Fruit fly (Drosophila melanogaster) whole organism, embryonic: Measurements from ENCODE around the gene Cpr62Bc.

Experiments
- Awh ChIP-seq: fragments of 200-800 bp; sonication (Bioruptor generic); IDR thresholded peaks from 2 replicates; pipeline ENCODE4, ENCODE4 v1.3.6; 2022; ENCODE audit warnings: missing biosample characterization, missing genetic modification characterization
- C15 ChIP-seq: fragments of 200-800 bp; sonication (Bioruptor generic); IDR thresholded peaks from 3 replicates; pipeline ENCODE4 v1.3.6; 2022; ENCODE audit warnings: missing biosample characterization, missing genetic modification characterization
- CG10543 ChIP-seq: fragments of 200-800 bp; sonication (Bioruptor generic); optimal IDR thresholded peaks from 3 replicates; lab custom pipeline; 2017; ENCODE audit warnings: missing biosample characterization, mild to moderate bottlenecking, missing genetic modification characterization, moderate library complexity
- CG10565 ChIP-seq: fragments of 200-800 bp; sonication (Bioruptor generic); optimal IDR thresholded peaks from 3 replicates; lab custom pipeline; 2016; ENCODE audit warnings: missing biosample characterization, mild to moderate bottlenecking, missing genetic modification characterization
- CG11456 ChIP-seq: fragments of 200-800 bp; sonication (Bioruptor generic); IDR thresholded peaks from 3 replicates; pipeline ENCODE4 v1.3.6; 2022; ENCODE audit warnings: missing biosample characterization, missing genetic modification characterization
- CG1233 ChIP-seq: fragments of 200-800 bp; sonication (Bioruptor generic); optimal IDR thresholded peaks from 4 replicates; lab custom pipeline; 2018; ENCODE audit warnings: missing biosample characterization, mild to moderate bottlenecking, missing genetic modification characterization
- CG14014 ChIP-seq: fragments of 200-800 bp; sonication (Bioruptor generic); IDR thresholded peaks from 2 replicates; pipeline ENCODE4 v1.3.6; 2022; ENCODE audit warnings: missing biosample characterization, missing genetic modification characterization
- CG14441 ChIP-seq: fragments of 200-800 bp; sonication (Bioruptor generic); IDR thresholded peaks from 2 replicates; pipeline ENCODE4 v1.3.6; 2022; ENCODE audit warnings: missing biosample characterization, missing genetic modification characterization
- CG14710 ChIP-seq: fragments of 200-800 bp; sonication (Bioruptor generic); optimal IDR thresholded peaks from 3 replicates; lab custom pipeline; 2019; ENCODE audit warnings: missing biosample characterization, mild to moderate bottlenecking, missing genetic modification characterization, moderate library complexity
- CG14860 ChIP-seq: fragments of 200-800 bp; sonication (Bioruptor generic); IDR thresholded peaks from 3 replicates; pipeline ENCODE4 v1.3.6; 2022; ENCODE audit warnings: missing biosample characterization, missing genetic modification characterization; ENCODE audit not compliant: partially characterized antibody
- CG14965 ChIP-seq: fragments of 200-800 bp; sonication (Bioruptor generic); optimal IDR thresholded peaks from 2 replicates; lab custom pipeline; 2016; ENCODE audit warnings: missing biosample characterization, missing genetic modification characterization, borderline replicate concordance
- CG15514 ChIP-seq: fragments of 200-800 bp; sonication (Bioruptor generic); optimal IDR thresholded peaks from 3 replicates; lab custom pipeline; 2017; ENCODE audit warnings: missing biosample characterization, missing genetic modification characterization, mild to moderate bottlenecking, moderate library complexity, missing genetic modification reagents
- CG1602 ChIP-seq: fragments of 200-800 bp; sonication (Bioruptor generic); optimal IDR thresholded peaks from 3 replicates; lab custom pipeline; 2016; ENCODE audit warnings: missing biosample characterization, missing genetic modification characterization
- CG16813 ChIP-seq: fragments of 200-800 bp; sonication (Bioruptor generic); IDR thresholded peaks from 3 replicates; pipeline ENCODE4 v1.3.6; 2022; ENCODE audit warnings: missing biosample characterization, missing genetic modification characterization; ENCODE audit not compliant: partially characterized antibody
- CG2129 ChIP-seq: fragments of 200-800 bp; sonication (Bioruptor generic); IDR thresholded peaks from 2 replicates; pipeline ENCODE4 v1.3.6; 2022; ENCODE audit warnings: missing biosample characterization, missing genetic modification characterization; ENCODE audit not compliant: partially characterized antibody
- CG32767 ChIP-seq: fragments of 200-800 bp; sonication (Bioruptor generic); IDR thresholded peaks from 2 replicates; pipeline ENCODE4 v1.3.6; 2022; ENCODE audit warnings: missing biosample characterization, missing genetic modification characterization
- CG4360 ChIP-seq: fragments of 200-800 bp; sonication (Bioruptor generic); IDR thresholded peaks from 2 replicates; pipeline ENCODE4 v1.3.6; 2022; ENCODE audit warnings: missing biosample characterization, missing genetic modification characterization
- CG6854 ChIP-seq: fragments of 200-800 bp; sonication (Bioruptor generic); optimal IDR thresholded peaks from 3 replicates; lab custom pipeline; 2017; ENCODE audit warnings: missing biosample characterization, mild to moderate bottlenecking, missing genetic modification characterization
- CG7963 ChIP-seq: fragments of 200-800 bp; sonication (Bioruptor generic); IDR thresholded peaks from 3 replicates; pipeline ENCODE4 v1.3.6; 2022; ENCODE audit warnings: missing biosample characterization, missing genetic modification characterization; ENCODE audit not compliant: partially characterized antibody
- CG8281 ChIP-seq: fragments of 200-800 bp; sonication (Bioruptor generic); optimal IDR thresholded peaks from 2 replicates; lab custom pipeline; 2018; ENCODE audit warnings: missing biosample characterization, mild to moderate bottlenecking, missing genetic modification characterization, moderate library complexity
- CG8388 ChIP-seq: fragments of 200-800 bp; sonication (Bioruptor generic); optimal IDR thresholded peaks from 2 replicates; lab custom pipeline; 2019; ENCODE audit warnings: missing biosample characterization, mild to moderate bottlenecking, missing genetic modification characterization, moderate library complexity
- CG8478 ChIP-seq: fragments of >200 bp; optimal IDR thresholded peaks from 2 replicates; lab custom pipeline; 2018
- CG9876 ChIP-seq: fragments of 200-800 bp; sonication (Bioruptor generic); optimal IDR thresholded peaks from 2 replicates; lab custom pipeline; 2016; ENCODE audit warnings: missing biosample characterization, missing genetic modification characterization
- Chrac-16 ChIP-seq: fragments of 200-800 bp; sonication (Bioruptor generic); optimal IDR thresholded peaks from 3 replicates; lab custom pipeline; 2016; ENCODE audit warnings: missing biosample characterization, missing genetic modification characterization
- Dbx ChIP-seq: fragments of 200-800 bp; sonication (Bioruptor generic); IDR thresholded peaks from 3 replicates; pipeline ENCODE4 v1.3.6; 2022; ENCODE audit warnings: missing biosample characterization, missing genetic modification characterization
- Eip74EF ChIP-seq, 2 experiments: fragments of 200-800 bp in 1 of 2; fragments of >200 bp in 1 of 2; sonication (Bioruptor generic) in 1 of 2; optimal IDR thresholded peaks; 2 replicates each; lab custom pipeline; 2017 to 2019; ENCODE audit warnings: missing biosample characterization in 2 of 2, missing genetic modification characterization in 2 of 2, mild to moderate bottlenecking in 1 of 2, moderate library complexity in 1 of 2
- HmgD ChIP-seq: fragments of 200-800 bp; sonication (Bioruptor generic); optimal IDR thresholded peaks from 3 replicates; lab custom pipeline; 2016; ENCODE audit warnings: missing biosample characterization, missing genetic modification characterization
- Lhr ChIP-seq: fragments of 200-800 bp; sonication (Bioruptor generic); optimal IDR thresholded peaks from 3 replicates; lab custom pipeline; 2017; ENCODE audit warnings: mild to moderate bottlenecking, missing biosample characterization, missing genetic modification reagents, missing genetic modification characterization
- Lpt ChIP-seq: fragments of >200 bp; optimal IDR thresholded peaks from 2 replicates; lab custom pipeline; 2018; ENCODE audit warnings: missing biosample characterization, missing genetic modification characterization
- Six4 ChIP-seq: fragments of 200-800 bp; sonication (Bioruptor generic); optimal IDR thresholded peaks from 2 replicates; lab custom pipeline; 2016; ENCODE audit warnings: missing biosample characterization, missing genetic modification characterization
- TFAM ChIP-seq: fragments of 200-800 bp; sonication (Bioruptor generic); optimal IDR thresholded peaks from 2 replicates; lab custom pipeline; 2017; ENCODE audit warnings: missing biosample characterization, missing genetic modification characterization, inconsistent platforms
- abd-A ChIP-seq: fragments of 200-800 bp; sonication (Bioruptor generic); optimal IDR thresholded peaks from 3 replicates; lab custom pipeline; 2019; ENCODE audit warnings: missing biosample characterization, mild to moderate bottlenecking, missing genetic modification characterization, moderate library complexity
- ato ChIP-seq: fragments of 200-800 bp; sonication (Bioruptor generic); IDR thresholded peaks from 2 replicates; pipeline ENCODE4 v1.3.6; 2022; ENCODE audit warnings: missing biosample characterization, missing genetic modification characterization; ENCODE audit not compliant: partially characterized antibody
- bbx ChIP-seq: fragments of 200-800 bp; sonication (Bioruptor generic); IDR thresholded peaks from 2 replicates; pipeline ENCODE4 v1.3.6; 2022; ENCODE audit warnings: missing biosample characterization, missing genetic modification characterization; ENCODE audit not compliant: partially characterized antibody
- croc ChIP-seq: fragments of 200-800 bp; sonication (Bioruptor generic); conservative IDR thresholded peaks from 3 replicates; pipeline ENCODE4 v1.3.6; 2022; ENCODE audit warnings: missing biosample characterization, missing genetic modification characterization
- ewg ChIP-seq: fragments of 200-800 bp; sonication (Bioruptor generic); optimal IDR thresholded peaks from 3 replicates; lab custom pipeline; 2017; ENCODE audit warnings: mild to moderate bottlenecking, missing biosample characterization, missing genetic modification reagents, missing genetic modification characterization
- fd102C ChIP-seq: fragments of 200-800 bp; sonication (Bioruptor generic); optimal IDR thresholded peaks from 2 replicates; lab custom pipeline; 2018; ENCODE audit warnings: missing biosample characterization, mild to moderate bottlenecking, missing genetic modification characterization, moderate library complexity
- grn ChIP-seq: fragments of 200-800 bp; sonication (Bioruptor generic); optimal IDR thresholded peaks from 3 replicates; lab custom pipeline; 2017; ENCODE audit warnings: missing biosample characterization, missing genetic modification characterization
- gt ChIP-seq: fragments of 200-800 bp; sonication (Bioruptor generic); IDR thresholded peaks from 2 replicates; pipeline ENCODE4 v1.3.6; 2022; ENCODE audit warnings: missing biosample characterization, missing genetic modification characterization
- ham ChIP-seq: fragments of 200-800 bp; sonication (Bioruptor generic); IDR thresholded peaks from 2 replicates; pipeline ENCODE4 v1.3.6; 2022; ENCODE audit warnings: missing biosample characterization, missing genetic modification characterization
- lola ChIP-seq, 3 experiments: fragments of >200 bp in 2 of 3; fragments of 200-800 bp in 1 of 3; sonication (Bioruptor generic) in 1 of 3; optimal IDR thresholded peaks; 2 replicates each; lab custom pipeline; 2017 to 2019; ENCODE audit warnings: missing biosample characterization in 3 of 3, missing genetic modification characterization in 3 of 3, mild to moderate bottlenecking in 1 of 3, moderate library complexity in 1 of 3
- mld ChIP-seq: fragments of 200-800 bp; sonication (Bioruptor generic); IDR thresholded peaks from 3 replicates; pipeline ENCODE4 v1.3.6; 2022; ENCODE audit warnings: missing biosample characterization, missing genetic modification characterization; ENCODE audit not compliant: partially characterized antibody
- pho ChIP-seq: fragments of 200-800 bp; sonication (Bioruptor generic); optimal IDR thresholded peaks from 2 replicates; lab custom pipeline; 2016; ENCODE audit warnings: missing biosample characterization, missing genetic modification characterization
- sens-2 ChIP-seq: fragments of 200-800 bp; sonication (Bioruptor generic); IDR thresholded peaks from 2 replicates; pipeline ENCODE4 v1.3.6; 2022; ENCODE audit warnings: missing biosample characterization, missing genetic modification characterization
- sug ChIP-seq: fragments of 200-800 bp; optimal IDR thresholded peaks from 2 replicates; lab custom pipeline; 2019; ENCODE audit warnings: missing biosample characterization, mild to moderate bottlenecking, missing genetic modification characterization, moderate library complexity
- tio ChIP-seq: fragments of 200-800 bp; sonication (Bioruptor generic); optimal IDR thresholded peaks from 2 replicates; lab custom pipeline; 2017; ENCODE audit warnings: missing biosample characterization, missing genetic modification characterization, inconsistent platforms
- vfl ChIP-seq: fragments of 200-800 bp; sonication (Bioruptor generic); optimal IDR thresholded peaks from 2 replicates; lab custom pipeline; 2016; ENCODE audit warnings: missing biosample characterization, missing genetic modification characterization
- z ChIP-seq: fragments of 200-800 bp; sonication (Bioruptor generic); IDR thresholded peaks from 3 replicates; pipeline ENCODE4 v1.3.6; 2022; ENCODE audit warnings: missing biosample characterization, missing genetic modification characterization
- zfh2 ChIP-seq: fragments of 200-800 bp; sonication (Bioruptor generic); optimal IDR thresholded peaks from 2 replicates; lab custom pipeline; 2016; ENCODE audit warnings: missing biosample characterization, missing genetic modification characterization

Gene Cpr62Bc

dm6 chr3L:1865121-1865727, 23.3 kb upstream of the Cpr62Bc start, which contains the start of the genes HBS1 and CG12025 (continued):
- TF ChIP-seq C15 (GFP tag; lab: Robert Waterston, UW) (no peak), CG15514 (GFP tag; lab: Kevin White, UChicago) (peak; percentile 80), CG6854 (GFP tag; lab: Kevin White, UChicago) (no peak), lola (GFP tag; optimal IDR thresholded peaks at IDR 0.05; lab: Kevin White, UChicago) (peak in 1 of 3 experiments; percentile 58), CG8281 (tag; lab: Kevin White, UChicago) (no peak), CG16813 (0 out of 3 replicates have a peak, but pooled peaks have one; percentile 22), mld (GFP tag; lab: Robert Waterston, UW) (no peak), Chrac-16 (GFP tag; lab: Kevin White, UChicago) (peak; percentile 59), Awh (GFP tag; lab: Robert Waterston, UW) (no peak), vfl (no peak), fd102C (GFP tag; lab: Kevin White, UChicago) (no peak), CG11456 (GFP tag; lab: Robert Waterston, UW) (peak; percentile 52; the same call in 1 of the 3 replicates), zfh2 (GFP tag; lab: Kevin White, UChicago) (peak; percentile 64), ato (GFP tag; lab: Robert Waterston, UW) (no peak), CG14860 (no peak), CG8388 (peak; percentile 38), CG14710 (tag; lab: Kevin White, UChicago) (peak; percentile 85), croc (GFP tag; lab: Robert Waterston, UW) (no peak; the same call in 2 of the 3 replicates), CG7963 (GFP tag; lab: Robert Waterston, UW) (no peak), pho (GFP tag; lab: Kevin White, UChicago) (peak; percentile 44), CG32767 (GFP tag; lab: Robert Waterston, UW) (no peak), sug (peak; percentile 71), z (no peak), CG4360 (GFP tag; lab: Robert Waterston, UW) (no peak), Six4 (GFP tag; lab: Kevin White, UChicago) (no peak), CG1602 (GFP tag; lab: Kevin White, UChicago) (peak; percentile 48), CG14014 (GFP tag; lab: Robert Waterston, UW) (peak; percentile 68), CG14965 (GFP tag; lab: Kevin White, UChicago) (no peak), bbx (GFP tag; lab: Robert Waterston, UW) (no peak), Eip74EF (GFP tag; optimal IDR thresholded peaks at IDR 0.05; lab: Kevin White, UChicago) (no peak), sens-2 (no peak), CG8478 (lab: Kevin White, UChicago) (no peak), CG10565 (GFP tag; lab: Kevin White, UChicago) (no peak), CG14441 (GFP tag; lab: Robert Waterston, UW) (peak; percentile 69), abd-A (no peak), Lhr (peak; percentile 54), CG1233 (GFP tag; lab: Kevin White, UChicago) (no peak), Dbx (GFP tag; lab: Robert Waterston, UW) (no peak), TFAM (GFP tag; lab: Kevin White, UChicago) (no peak), tio (no peak), ham (GFP tag; lab: Robert Waterston, UW) (no peak), ewg (GFP tag; lab: Kevin White, UChicago) (peak; percentile 66), CG2129 (GFP tag; lab: Robert Waterston, UW) (no peak), CG10543 (GFP tag; lab: Kevin White, UChicago) (peak; percentile 6), Lpt (GFP tag; lab: Kevin White, UChicago) (no peak), gt (no peak), CG9876 (GFP tag; lab: Kevin White, UChicago) (no peak), HmgD (GFP tag; lab: Kevin White, UChicago) (peak; percentile 14), grn (GFP tag; lab: Kevin White, UChicago) (no peak)
